Worm (Caenorhabditis elegans) whole organism, mixed stage, embryonic: ENCODE measurements around the gene F13A7.14.

ENCODE experiments used
- M03D4.4 ChIP-seq: sonication (generic microtip); optimal IDR thresholded peaks from 2 replicates; lab custom pipeline; 2017; ENCODE audit warnings: mild to moderate bottlenecking, missing genetic modification characterization, missing compliant biosample characterization
- blmp-1 ChIP-seq: fragments of 150-350 bp; optimal IDR thresholded peaks from 2 replicates; lab custom pipeline; 2014; ENCODE audit warnings: missing biosample characterization, missing genetic modification characterization
- drap-1 ChIP-seq: fragments of 200-800 bp; sonication (Bioruptor generic); optimal IDR thresholded peaks from 3 replicates; lab custom pipeline; 2018; ENCODE audit warnings: mild to moderate bottlenecking, missing genetic modification characterization, missing compliant biosample characterization
- nhr-237 ChIP-seq: fragments of 150-350 bp; optimal IDR thresholded peaks from 2 replicates; lab custom pipeline; 2014; ENCODE audit warnings: missing biosample characterization, missing genetic modification characterization
- nhr-28 ChIP-seq: fragments of 150-350 bp; optimal IDR thresholded peaks from 2 replicates; lab custom pipeline; 2014; ENCODE audit warnings: missing biosample characterization, missing genetic modification characterization
- pha-4 ChIP-seq: fragments of 150-350 bp; optimal IDR thresholded peaks from 2 replicates; lab custom pipeline; 2018; ENCODE audit warnings: missing biosample characterization, missing genetic modification reagents, missing genetic modification characterization
- sem-2 ChIP-seq: fragments of 200-800 bp; sonication (Bioruptor generic); optimal IDR thresholded peaks from 2 replicates; lab custom pipeline; 2018; ENCODE audit warnings: mild to moderate bottlenecking, missing genetic modification characterization, missing compliant biosample characterization

- TF ChIP-seq pha-4 (tag; lab: Kevin White, UChicago) (no peak), nhr-237 (tag; lab: Kevin White, UChicago) (no peak), blmp-1 (no peak), drap-1 (GFP tag; lab: Kevin White, UChicago) (no peak), sem-2 (no peak), M03D4.4 (tag; lab: Kevin White, UChicago) (no peak), nhr-28 (no peak)
Measured at ce11 chrV:16399388-16399787, 2.3 kb upstream of the F13A7.14 start, which contains the start of gene sre-36.
